Fruit fly (Drosophila melanogaster) whole organism, embryonic: Measurements from ENCODE around the gene Parg.
A peak's percentile ranks its signal among the peaks of the same experiment; 100 is the strongest.

Experiments
- Aef1 ChIP-seq: fragments of 200-800 bp; sonication (Bioruptor generic); IDR thresholded peaks from 3 replicates; pipeline ENCODE4 v1.3.6; 2022; ENCODE audit warnings: missing biosample characterization, missing genetic modification characterization
- CG10959 ChIP-seq: fragments of 200-800 bp; sonication (Bioruptor generic); IDR thresholded peaks from 2 replicates; pipeline ENCODE4 v1.3.6; 2022; ENCODE audit warnings: missing biosample characterization, missing genetic modification characterization
- CG11696 ChIP-seq: fragments of 200-800 bp; sonication (Bioruptor generic); IDR thresholded peaks from 2 replicates; pipeline ENCODE4 v1.3.6; 2022; ENCODE audit warnings: missing biosample characterization, missing genetic modification characterization
- CG13287 ChIP-seq: fragments of 200-800 bp; sonication (Bioruptor generic); IDR thresholded peaks from 2 replicates; pipeline ENCODE4 v1.3.6; 2022; ENCODE audit warnings: missing biosample characterization, missing genetic modification characterization; ENCODE audit not compliant: partially characterized antibody
- CG13296 ChIP-seq: fragments of 200-800 bp; sonication (Bioruptor generic); optimal IDR thresholded peaks from 3 replicates; lab custom pipeline; 2018; ENCODE audit warnings: missing biosample characterization, mild to moderate bottlenecking, missing genetic modification characterization
- CG15601 ChIP-seq: fragments of 200-800 bp; sonication (Bioruptor generic); optimal IDR thresholded peaks from 3 replicates; lab custom pipeline; 2019; ENCODE audit warnings: missing biosample characterization, mild to moderate bottlenecking, missing genetic modification characterization, moderate library complexity
- CG16815 ChIP-seq: fragments of 200-800 bp; sonication (Bioruptor generic); optimal IDR thresholded peaks from 3 replicates; lab custom pipeline; 2017; ENCODE audit warnings: missing biosample characterization, mild to moderate bottlenecking, missing genetic modification characterization
- CG17385 ChIP-seq: fragments of 200-800 bp; sonication (Bioruptor generic); optimal IDR thresholded peaks from 3 replicates; lab custom pipeline; 2018; ENCODE audit warnings: missing biosample characterization, mild to moderate bottlenecking, missing genetic modification characterization
- CG17568 ChIP-seq: fragments of 200-800 bp; sonication (Bioruptor generic); optimal IDR thresholded peaks from 2 replicates; lab custom pipeline; 2018; ENCODE audit warnings: missing biosample characterization, mild to moderate bottlenecking, missing genetic modification characterization, moderate library complexity
- CG3163 ChIP-seq: fragments of 200-800 bp; sonication (Bioruptor generic); optimal IDR thresholded peaks from 3 replicates; lab custom pipeline; 2016; ENCODE audit warnings: missing biosample characterization, missing genetic modification characterization
- CG42726 ChIP-seq: fragments of 200-800 bp; sonication (Bioruptor generic); IDR thresholded peaks from 2 replicates; pipeline ENCODE4 v1.3.6; 2022; ENCODE audit warnings: missing biosample characterization, missing genetic modification characterization; ENCODE audit not compliant: partially characterized antibody
- CG4617 ChIP-seq: fragments of 200-800 bp; sonication (Bioruptor generic); optimal IDR thresholded peaks from 3 replicates; lab custom pipeline; 2016; ENCODE audit warnings: missing biosample characterization, missing genetic modification characterization, borderline replicate concordance
- CG7357 ChIP-seq: fragments of 200-800 bp; sonication (Bioruptor generic); IDR thresholded peaks from 3 replicates; pipeline ENCODE4 v1.3.6; 2022; ENCODE audit warnings: missing biosample characterization, missing genetic modification characterization
- CG9932 ChIP-seq: fragments of 200-800 bp; sonication (Bioruptor generic); IDR thresholded peaks from 2 replicates; pipeline ENCODE4 v1.3.6; 2022; ENCODE audit warnings: missing biosample characterization, missing genetic modification characterization
- CrebB ChIP-seq: fragments of 200-800 bp; sonication (Bioruptor generic); optimal IDR thresholded peaks from 3 replicates; lab custom pipeline; 2018; ENCODE audit warnings: missing biosample characterization, mild to moderate bottlenecking, missing genetic modification characterization
- Doc3 ChIP-seq: fragments of 200-800 bp; sonication (Bioruptor generic); IDR thresholded peaks from 3 replicates; pipeline ENCODE4 v1.3.6; 2022; ENCODE audit warnings: missing biosample characterization, missing genetic modification characterization; ENCODE audit not compliant: partially characterized antibody
- Drgx ChIP-seq: fragments of 200-800 bp; sonication (Bioruptor generic); IDR thresholded peaks from 2 replicates; pipeline ENCODE4 v1.3.6; 2022; ENCODE audit warnings: missing biosample characterization, missing genetic modification characterization
- Fer2 ChIP-seq: fragments of 200-800 bp; sonication (Bioruptor generic); optimal IDR thresholded peaks from 2 replicates; lab custom pipeline; 2018; ENCODE audit warnings: missing biosample characterization, mild to moderate bottlenecking, missing genetic modification characterization, moderate library complexity
- Hr78 ChIP-seq, 2 experiments: fragments of 200-800 bp in 1 of 2; fragments of >200 bp in 1 of 2; sonication (Bioruptor generic) in 1 of 2; optimal IDR thresholded peaks; 2 replicates each; lab custom pipeline; 2017 to 2019; ENCODE audit warnings: missing biosample characterization in 2 of 2, missing genetic modification characterization in 2 of 2, mild to moderate bottlenecking in 1 of 2, moderate library complexity in 1 of 2
- Lpt ChIP-seq: fragments of >200 bp; optimal IDR thresholded peaks from 2 replicates; lab custom pipeline; 2018; ENCODE audit warnings: missing biosample characterization, missing genetic modification characterization
- Mes4 ChIP-seq: fragments of 200-800 bp; sonication (Bioruptor generic); optimal IDR thresholded peaks from 2 replicates; lab custom pipeline; 2016; ENCODE audit warnings: missing biosample characterization, missing genetic modification characterization
- Myb ChIP-seq: fragments of 200-800 bp; sonication (Bioruptor generic); optimal IDR thresholded peaks from 2 replicates; lab custom pipeline; 2016; ENCODE audit warnings: missing biosample characterization, missing genetic modification characterization
- Neu2 ChIP-seq: fragments of 200-800 bp; sonication (Bioruptor generic); optimal IDR thresholded peaks from 3 replicates; lab custom pipeline; 2016; ENCODE audit warnings: missing biosample characterization, missing genetic modification characterization, borderline replicate concordance
- ab ChIP-seq: fragments of 200-800 bp; sonication (Bioruptor generic); optimal IDR thresholded peaks from 2 replicates; lab custom pipeline; 2016; ENCODE audit warnings: missing biosample characterization, missing genetic modification characterization
- abd-A ChIP-seq: fragments of 200-800 bp; sonication (Bioruptor generic); optimal IDR thresholded peaks from 3 replicates; lab custom pipeline; 2019; ENCODE audit warnings: missing biosample characterization, mild to moderate bottlenecking, missing genetic modification characterization, moderate library complexity
- ap ChIP-seq: fragments of 200-800 bp; sonication (Bioruptor generic); IDR thresholded peaks from 2 replicates; pipeline ENCODE4 v1.3.6; 2022; ENCODE audit warnings: missing biosample characterization, missing genetic modification characterization
- az2 ChIP-seq: fragments of 200-800 bp; sonication (Bioruptor generic); optimal IDR thresholded peaks from 3 replicates; lab custom pipeline; 2016; ENCODE audit warnings: missing biosample characterization, missing genetic modification characterization
- bbx ChIP-seq: fragments of 200-800 bp; sonication (Bioruptor generic); IDR thresholded peaks from 2 replicates; pipeline ENCODE4 v1.3.6; 2022; ENCODE audit warnings: missing biosample characterization, missing genetic modification characterization; ENCODE audit not compliant: partially characterized antibody
- bsh ChIP-seq, 2 experiments: fragments of 200-800 bp; sonication (Bioruptor generic); optimal IDR thresholded peaks; 2 replicates each; lab custom pipeline; 2017 to 2018; ENCODE audit warnings: mild to moderate bottlenecking in 2 of 2, missing biosample characterization in 2 of 2, missing genetic modification characterization in 2 of 2, moderate library complexity in 1 of 2
- cg ChIP-seq: fragments of 200-800 bp; sonication (Bioruptor generic); optimal IDR thresholded peaks from 3 replicates; lab custom pipeline; 2019; ENCODE audit warnings: missing biosample characterization, mild to moderate bottlenecking, missing genetic modification characterization, moderate library complexity
- chinmo ChIP-seq: fragments of 200-800 bp; sonication (Bioruptor generic); IDR thresholded peaks from 4 replicates; pipeline ENCODE4 v1.3.6; 2022; ENCODE audit warnings: missing biosample characterization, missing genetic modification characterization; ENCODE audit not compliant: partially characterized antibody
- ci ChIP-seq: fragments of 200-800 bp; sonication (Bioruptor generic); IDR thresholded peaks from 3 replicates; pipeline ENCODE4 v1.3.6; 2022; ENCODE audit warnings: missing biosample characterization, missing genetic modification characterization
- corto ChIP-seq: fragments of 200-800 bp; sonication (Bioruptor generic); optimal IDR thresholded peaks from 2 replicates; lab custom pipeline; 2016; ENCODE audit warnings: missing biosample characterization, mild to moderate bottlenecking, missing genetic modification characterization, moderate library complexity
- crc ChIP-seq: fragments of 200-800 bp; sonication (Bioruptor generic); optimal IDR thresholded peaks from 2 replicates; lab custom pipeline; 2016; ENCODE audit warnings: missing biosample characterization, missing genetic modification characterization
- cwo ChIP-seq: fragments of 200-800 bp; sonication (Bioruptor generic); optimal IDR thresholded peaks from 3 replicates; lab custom pipeline; 2017; ENCODE audit warnings: missing biosample characterization, missing genetic modification characterization, mild to moderate bottlenecking, moderate library complexity, missing genetic modification reagents
- eve ChIP-seq, 2 experiments: fragments of >200 bp; optimal IDR thresholded peaks; 2 replicates each; lab custom pipeline; 2017; ENCODE audit warnings: missing biosample characterization in 2 of 2, missing genetic modification characterization in 2 of 2
- fd96Cb ChIP-seq: fragments of 200-800 bp; sonication (Bioruptor generic); optimal IDR thresholded peaks from 2 replicates; lab custom pipeline; 2018; ENCODE audit warnings: missing biosample characterization, mild to moderate bottlenecking, missing genetic modification characterization, moderate library complexity
- lbe ChIP-seq: fragments of 200-800 bp; sonication (Bioruptor generic); optimal IDR thresholded peaks from 2 replicates; lab custom pipeline; 2016; ENCODE audit warnings: missing biosample characterization, mild to moderate bottlenecking, missing genetic modification characterization
- mirr ChIP-seq: fragments of 200-800 bp; sonication (Bioruptor generic); optimal IDR thresholded peaks from 3 replicates; lab custom pipeline; 2018; ENCODE audit warnings: missing biosample characterization, mild to moderate bottlenecking, missing genetic modification characterization
- mld ChIP-seq: fragments of 200-800 bp; sonication (Bioruptor generic); IDR thresholded peaks from 3 replicates; pipeline ENCODE4 v1.3.6; 2022; ENCODE audit warnings: missing biosample characterization, missing genetic modification characterization; ENCODE audit not compliant: partially characterized antibody
- nau ChIP-seq: fragments of 200-800 bp; sonication (Bioruptor generic); optimal IDR thresholded peaks from 3 replicates; lab custom pipeline; 2017; ENCODE audit warnings: missing biosample characterization, mild to moderate bottlenecking, missing genetic modification characterization, missing genetic modification reagents
- otp ChIP-seq: fragments of 200-800 bp; sonication (Bioruptor generic); IDR thresholded peaks from 3 replicates; pipeline ENCODE4, ENCODE4 v1.3.6; 2022; ENCODE audit warnings: missing biosample characterization, missing genetic modification characterization
- phol ChIP-seq: fragments of 200-800 bp; sonication (Bioruptor generic); optimal IDR thresholded peaks from 3 replicates; lab custom pipeline; 2018; ENCODE audit warnings: missing biosample characterization, mild to moderate bottlenecking, missing genetic modification characterization, moderate library complexity
- sd ChIP-seq: fragments of 200-800 bp; sonication (Bioruptor generic); optimal IDR thresholded peaks from 3 replicates; lab custom pipeline; 2018; ENCODE audit warnings: missing biosample characterization, mild to moderate bottlenecking, missing genetic modification characterization, moderate library complexity
- sim ChIP-seq: fragments of 200-800 bp; sonication (Bioruptor generic); IDR thresholded peaks from 2 replicates; pipeline ENCODE4 v1.3.6; 2022; ENCODE audit warnings: missing biosample characterization, missing genetic modification characterization
- sr ChIP-seq: fragments of 200-800 bp; sonication (Bioruptor generic); IDR thresholded peaks from 3 replicates; pipeline ENCODE4 v1.3.6; 2022; ENCODE audit warnings: missing biosample characterization, missing genetic modification characterization
- vvl ChIP-seq: fragments of 200-800 bp; sonication (Bioruptor generic); IDR thresholded peaks from 2 replicates; pipeline ENCODE4 v1.3.6; 2022; ENCODE audit warnings: missing biosample characterization, missing genetic modification characterization
- zen2 ChIP-seq: fragments of 200-800 bp; sonication (Bioruptor generic); IDR thresholded peaks from 3 replicates; pipeline ENCODE4 v1.3.6; 2022; ENCODE audit warnings: missing biosample characterization, missing genetic modification characterization; ENCODE audit not compliant: partially characterized antibody

Parg gene

dm6 chrX:3676469-3677155, 5.3 kb upstream of the Parg start:
- peak; percentile 58 for TF ChIP-seq corto (GFP tag; lab: Kevin White, UChicago)
- TF ChIP-seq nau (GFP tag; lab: Kevin White, UChicago): no peak
- peak; percentile 12; the same call in 1 of the 2 replicates for TF ChIP-seq vvl (GFP tag; lab: Robert Waterston, UW)
- TF ChIP-seq CG16815 (GFP tag; lab: Kevin White, UChicago): no peak
- no peak for TF ChIP-seq CG4617 (GFP tag; lab: Kevin White, UChicago)
- peak; percentile 21 for TF ChIP-seq CG17568 (GFP tag; lab: Kevin White, UChicago)
- peak; percentile 95; the same call in 3 of the 4 replicates for TF ChIP-seq chinmo (GFP tag; lab: Robert Waterston, UW)
- no peak for TF ChIP-seq Mes4
- TF ChIP-seq ab: no peak
- TF ChIP-seq abd-A (tag; lab: Kevin White, UChicago): peak; percentile 52
- no peak for TF ChIP-seq CG7357 (GFP tag; lab: Robert Waterston, UW)
- no peak for TF ChIP-seq fd96Cb
- TF ChIP-seq Hr78 (GFP tag; optimal IDR thresholded peaks at IDR 0.05; lab: Kevin White, UChicago): peak in 1 of 2 experiments; percentile 56
- TF ChIP-seq CG17385 (GFP tag; lab: Kevin White, UChicago): peak; percentile 0
- no peak for TF ChIP-seq Neu2 (GFP tag; lab: Kevin White, UChicago)
- TF ChIP-seq CG42726 (GFP tag; lab: Robert Waterston, UW): no peak
- TF ChIP-seq CG9932: no peak
- no peak for TF ChIP-seq sr
- TF ChIP-seq Myb: no peak
- TF ChIP-seq cg (GFP tag; lab: Kevin White, UChicago): peak; percentile 78
- no peak for TF ChIP-seq Aef1
- no peak for TF ChIP-seq phol (tag; lab: Kevin White, UChicago)
- peak; percentile 39; the same call in 1 of the 3 replicates for TF ChIP-seq ci
- no peak for TF ChIP-seq Fer2 (tag; lab: Kevin White, UChicago)
- peak in 1 of 2 experiments; percentile 57 for TF ChIP-seq bsh (GFP tag; optimal IDR thresholded peaks at IDR 0.05; lab: Kevin White, UChicago)
- no peak for TF ChIP-seq CG15601 (tag; lab: Kevin White, UChicago)
- no peak for TF ChIP-seq Doc3 (GFP tag; lab: Robert Waterston, UW)
- TF ChIP-seq mld (GFP tag; lab: Robert Waterston, UW): no peak
- TF ChIP-seq az2: no peak
- TF ChIP-seq cwo (GFP tag; lab: Kevin White, UChicago): peak; percentile 21
- TF ChIP-seq CG3163 (GFP tag; lab: Kevin White, UChicago): peak; percentile 99
- peak; percentile 22 for TF ChIP-seq CG13296 (GFP tag; lab: Kevin White, UChicago)
- TF ChIP-seq Lpt (GFP tag; lab: Kevin White, UChicago): no peak
- no peak for TF ChIP-seq ap (GFP tag; lab: Robert Waterston, UW)
- no peak for TF ChIP-seq crc
- TF ChIP-seq sim (GFP tag; lab: Robert Waterston, UW): no peak
- TF ChIP-seq lbe (GFP tag; lab: Kevin White, UChicago): peak; percentile 50
- TF ChIP-seq otp: no peak
- peak; percentile 37 for TF ChIP-seq CG13287 (GFP tag; lab: Robert Waterston, UW)
- 0 out of 2 replicates have a peak, but pooled peaks have one; percentile 19 for TF ChIP-seq CG11696
- peak in 1 of 2 experiments; percentile 75 for TF ChIP-seq eve (GFP tag; optimal IDR thresholded peaks at IDR 0.05; lab: Kevin White, UChicago)
- TF ChIP-seq CG10959: no peak
- no peak for TF ChIP-seq bbx
- peak; percentile 14 for TF ChIP-seq sd (tag; lab: Kevin White, UChicago)
- TF ChIP-seq CrebB (tag; lab: Kevin White, UChicago): peak; percentile 4
- peak; percentile 64; the same call in 1 of the 3 replicates for TF ChIP-seq zen2 (GFP tag; lab: Robert Waterston, UW)
- TF ChIP-seq mirr (GFP tag; lab: Kevin White, UChicago): peak; percentile 10
- TF ChIP-seq Drgx (GFP tag; lab: Robert Waterston, UW): 0 out of 2 replicates have a peak, but pooled peaks have one; percentile 38
